Worm (Caenorhabditis elegans): ENCODE measurements around the gene C50E3.5.

The C50E3.5 gene

DNA sequence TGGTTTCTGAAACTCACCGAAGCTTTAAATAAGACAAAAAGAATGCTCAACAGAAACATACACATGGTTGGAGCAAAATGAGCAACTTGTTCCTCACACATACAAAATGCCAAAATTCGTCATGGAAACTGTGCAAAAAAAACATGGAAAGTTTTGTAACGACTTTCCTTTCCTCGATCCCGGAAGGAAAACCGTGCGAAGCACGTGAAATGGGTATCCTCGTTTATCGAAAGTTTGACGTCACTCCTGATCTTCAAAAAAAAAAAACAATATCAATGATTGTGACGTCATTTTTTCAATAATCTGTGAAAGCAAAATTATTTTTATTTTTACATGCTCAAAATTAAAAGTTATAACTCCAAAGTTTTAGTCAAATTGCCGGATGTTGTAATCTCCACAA, 17.5 kb upstream of the C50E3.5 start, which contains the start of gene clec-212:
clec-212 (minus strand) TSS at position 101 of the 400 bp plus-strand sequence.
- peak; percentile 54 for TF ChIP-seq zip-8 (tag; optimal IDR thresholded peaks at IDR 0.05)
- TF ChIP-seq M03D4.4 (tag; optimal IDR thresholded peaks at IDR 0.05), result no peak
- TF ChIP-seq ham-2 (GFP tag; optimal IDR thresholded peaks at IDR 0.05), result no peak

DNA sequence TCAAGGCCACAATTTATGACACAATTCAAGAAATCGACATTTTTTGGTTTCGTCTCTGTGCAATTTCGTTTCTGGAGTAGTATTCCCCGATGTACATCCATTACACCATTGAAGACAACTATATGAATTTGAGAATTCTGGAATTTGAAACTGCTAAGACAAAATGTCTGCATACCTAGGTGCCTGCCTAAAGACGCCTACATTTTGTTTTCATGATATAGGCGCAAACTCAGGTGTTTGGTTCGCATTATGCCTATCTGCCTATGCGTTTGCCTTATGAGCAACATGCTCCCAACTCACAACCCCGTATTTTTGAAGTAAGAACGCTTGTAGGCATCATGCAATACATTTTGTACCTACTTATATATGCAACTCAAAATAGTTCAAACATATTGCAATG, 16.8 kb upstream of the C50E3.5 start, which contains the start of gene F19F10.14:
F19F10.14 (minus strand) TSS at position 101 of the 400 bp plus-strand sequence.
- TF ChIP-seq lin-32 (GFP tag; optimal IDR thresholded peaks at IDR 0.05) (no peak), ces-1 (GFP tag; optimal IDR thresholded peaks at IDR 0.05) (no peak), nhr-12 (tag; optimal IDR thresholded peaks at IDR 0.05) (no peak), unc-39 (tag; optimal IDR thresholded peaks at IDR 0.05) (no peak), mep-1 (tag; optimal IDR thresholded peaks at IDR 0.05) (no peak), blmp-1 (tag; optimal IDR thresholded peaks at IDR 0.05) (no peak), ceh-39 (tag; optimal IDR thresholded peaks at IDR 0.05) (no peak), mls-2 (tag; optimal IDR thresholded peaks at IDR 0.05) (no peak), sem-2 (GFP tag; optimal IDR thresholded peaks at IDR 0.05) (no peak), elt-3 (tag; optimal IDR thresholded peaks at IDR 0.05) (no peak), ceh-43 (GFP tag; optimal IDR thresholded peaks at IDR 0.05) (no peak), zip-8 (tag; optimal IDR thresholded peaks at IDR 0.05) (no peak), ham-2 (GFP tag; optimal IDR thresholded peaks at IDR 0.05) (no peak)

- TF ChIP-seq lsy-2 (tag; optimal IDR thresholded peaks at IDR 0.05) (no peak), flh-1 (GFP tag; optimal IDR thresholded peaks at IDR 0.05) (no peak), elt-3 (tag; optimal IDR thresholded peaks at IDR 0.05) (no peak), bed-3 (GFP tag; optimal IDR thresholded peaks at IDR 0.05) (no peak), pha-4 (tag; optimal IDR thresholded peaks at IDR 0.05) (peak; percentile 32), mep-1 (tag; optimal IDR thresholded peaks at IDR 0.05) (peak; percentile 13), snpc-4 (tag; optimal IDR thresholded peaks at IDR 0.05) (no peak), hlh-1 (tag; optimal IDR thresholded peaks at IDR 0.05) (peak; percentile 6), ces-1 (GFP tag; optimal IDR thresholded peaks at IDR 0.05) (peak; percentile 67), unc-62 (GFP tag; optimal IDR thresholded peaks at IDR 0.05) (no peak), sptf-1 (tag; optimal IDR thresholded peaks at IDR 0.05) (no peak)
These were observed 12.2 kb upstream of the C50E3.5 start, which contains the start of the genes snu-66 and ints-9 for ce11 chrV:7575563-7575962. Gene snu-66 (minus strand): TSS chrV:7575670. Gene ints-9 (plus strand): TSS chrV:7575802.

DNA sequence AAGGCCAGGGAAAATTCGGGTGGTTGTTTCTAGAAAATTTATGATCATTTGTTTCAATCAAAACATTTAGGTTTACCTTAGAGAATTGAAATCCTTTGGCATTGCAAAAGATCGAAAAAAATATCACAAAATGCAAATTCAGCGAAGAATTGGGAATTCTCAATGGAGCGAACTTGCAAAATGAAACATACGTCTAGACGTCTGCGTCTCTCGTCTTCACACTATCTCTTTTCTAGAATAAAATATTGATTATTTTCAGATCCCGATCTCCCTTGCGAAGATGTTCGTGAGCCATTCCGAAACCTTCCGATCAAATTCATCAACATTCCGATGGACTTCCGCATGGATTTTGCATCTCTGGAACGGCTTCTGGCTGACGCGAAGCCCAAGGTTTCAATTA, 7.4 kb upstream of the C50E3.5 start, which contains the start of gene ets-6:
ets-6 (minus strand) TSS at position 169 of the 400 bp plus-strand sequence.
- TF ChIP-seq nhr-237 (tag; optimal IDR thresholded peaks at IDR 0.05) (peak; percentile 30), unc-120 (tag; optimal IDR thresholded peaks at IDR 0.05; ENCODE audit: poor library complexity, severe bottlenecking) (no peak), mep-1 (tag; optimal IDR thresholded peaks at IDR 0.05) (peak; percentile 53), elt-3 (tag; optimal IDR thresholded peaks at IDR 0.05) (no peak), unc-62 (GFP tag; optimal IDR thresholded peaks at IDR 0.05) (no peak), tbx-8 (GFP tag; optimal IDR thresholded peaks at IDR 0.05) (no peak), blmp-1 (tag; optimal IDR thresholded peaks at IDR 0.05) (no peak), nhr-76 (tag; optimal IDR thresholded peaks at IDR 0.05) (no peak), pha-4 (tag; optimal IDR thresholded peaks at IDR 0.05) (peak; percentile 47), M03D4.4 (tag; optimal IDR thresholded peaks at IDR 0.05) (no peak), ces-1 (GFP tag; optimal IDR thresholded peaks at IDR 0.05) (peak; percentile 48), ceh-83 (GFP tag; optimal IDR thresholded peaks at IDR 0.05) (no peak), ham-2 (GFP tag; optimal IDR thresholded peaks at IDR 0.05) (no peak)

- TF ChIP-seq lin-13 (tag; optimal IDR thresholded peaks at IDR 0.05) (no peak), nhr-2 (tag; optimal IDR thresholded peaks at IDR 0.05) (no peak), cnd-1 (tag; optimal IDR thresholded peaks at IDR 0.05) (no peak), bed-3 (GFP tag; optimal IDR thresholded peaks at IDR 0.05) (no peak), mab-5 (tag; optimal IDR thresholded peaks at IDR 0.05) (no peak), ceh-83 (GFP tag; optimal IDR thresholded peaks at IDR 0.05) (no peak), unc-120 (tag; optimal IDR thresholded peaks at IDR 0.05; ENCODE audit: poor library complexity, severe bottlenecking) (no peak), nhr-237 (tag; optimal IDR thresholded peaks at IDR 0.05) (no peak), sem-2 (GFP tag; optimal IDR thresholded peaks at IDR 0.05) (no peak), unc-62 (GFP tag; optimal IDR thresholded peaks at IDR 0.05) (no peak), ceh-43 (GFP tag; optimal IDR thresholded peaks at IDR 0.05) (no peak), drap-1 (GFP tag; optimal IDR thresholded peaks at IDR 0.05) (no peak)
These were observed 2.7 kb downstream of the C50E3.5 start, which contains the start of gene C50E3.6 for ce11 chrV:7590454-7590853. Gene C50E3.6 (minus strand): TSS chrV:7590554.

All from whole organism, mixed stage, embryonic.